Fruit fly (Drosophila melanogaster): Measurements from ENCODE around the gene CG18493.

DNA sequence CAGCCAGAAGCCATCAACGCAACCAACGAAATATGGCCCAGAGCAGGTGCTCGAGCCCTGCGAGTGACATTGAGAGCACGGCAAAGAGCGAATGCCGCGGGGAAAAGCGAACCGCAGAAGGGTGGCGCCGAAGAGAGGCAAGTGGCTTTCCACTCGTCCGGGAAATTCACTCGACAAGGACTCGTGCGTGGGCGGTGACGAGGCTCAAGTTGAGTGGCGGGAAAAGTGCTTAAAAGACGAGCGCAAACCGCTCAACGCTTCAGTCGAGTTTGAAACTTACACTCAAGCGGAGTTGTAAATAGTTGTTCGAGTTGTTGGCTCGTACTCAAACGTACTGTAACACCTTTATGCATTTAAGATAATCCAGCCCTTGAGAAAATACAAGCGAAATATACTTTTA is 22.4 kb downstream of the CG18493 start, which contains the start of gene CG31221:
- TF ChIP-seq Sin3A (optimal IDR thresholded peaks at IDR 0.05), result no peak
- TF ChIP-seq Myc (optimal IDR thresholded peaks at IDR 0.05), result no peak
- TF ChIP-seq h (optimal IDR thresholded peaks at IDR 0.05), result no peak

All from Kc167 (cell line).